Fruit fly (Drosophila melanogaster) whole organism, embryonic: Measurements from ENCODE around the gene fz.

Experiments used
- CG12071 ChIP-seq: fragments of 200-800 bp; sonication (Bioruptor generic); optimal IDR thresholded peaks from 3 replicates; lab custom pipeline; 2018; ENCODE audit warnings: missing biosample characterization, mild to moderate bottlenecking, missing genetic modification characterization
- CG12391 ChIP-seq: fragments of 200-800 bp; sonication (Bioruptor generic); optimal IDR thresholded peaks from 3 replicates; lab custom pipeline; 2018; ENCODE audit warnings: missing biosample characterization, mild to moderate bottlenecking, missing genetic modification characterization, moderate library complexity
- CG13894 ChIP-seq: fragments of 200-800 bp; sonication (Bioruptor generic); optimal IDR thresholded peaks from 3 replicates; lab custom pipeline; 2018; ENCODE audit warnings: missing biosample characterization, mild to moderate bottlenecking, missing genetic modification characterization, moderate library complexity
- CG14014 ChIP-seq: fragments of 200-800 bp; sonication (Bioruptor generic); IDR thresholded peaks from 2 replicates; pipeline ENCODE4 v1.3.6; 2022; ENCODE audit warnings: missing biosample characterization, missing genetic modification characterization
- CG1647 ChIP-seq: fragments of 200-800 bp; sonication (Bioruptor generic); optimal IDR thresholded peaks from 3 replicates; lab custom pipeline; 2016; ENCODE audit warnings: missing biosample characterization, missing genetic modification characterization
- CG17829 ChIP-seq: fragments of 200-800 bp; optimal IDR thresholded peaks from 2 replicates; lab custom pipeline; 2019; ENCODE audit warnings: missing biosample characterization, mild to moderate bottlenecking, missing genetic modification characterization, moderate library complexity
- CG2129 ChIP-seq: fragments of 200-800 bp; sonication (Bioruptor generic); IDR thresholded peaks from 2 replicates; pipeline ENCODE4 v1.3.6; 2022; ENCODE audit warnings: missing biosample characterization, missing genetic modification characterization; ENCODE audit not compliant: partially characterized antibody
- CG2889 ChIP-seq: fragments of 200-800 bp; sonication (Bioruptor generic); IDR thresholded peaks from 3 replicates; pipeline ENCODE4 v1.3.6; 2022; ENCODE audit warnings: missing biosample characterization, missing genetic modification characterization
- CG3065 ChIP-seq: fragments of 200-800 bp; sonication (Bioruptor generic); optimal IDR thresholded peaks from 2 replicates; lab custom pipeline; 2016; ENCODE audit warnings: missing biosample characterization, missing genetic modification characterization
- CG31441 ChIP-seq: fragments of 200-800 bp; sonication (Bioruptor generic); IDR thresholded peaks from 2 replicates; pipeline ENCODE4 v1.3.6; 2022; ENCODE audit warnings: missing biosample characterization, missing genetic modification characterization
- CG3995 ChIP-seq: fragments of 200-800 bp; sonication (Bioruptor generic); optimal IDR thresholded peaks from 3 replicates; lab custom pipeline; 2016; ENCODE audit warnings: missing biosample characterization, missing genetic modification characterization
- CG6175 ChIP-seq: fragments of 200-800 bp; sonication (Bioruptor generic); IDR thresholded peaks from 3 replicates; pipeline ENCODE4 v1.3.6; 2022; ENCODE audit warnings: missing biosample characterization, missing genetic modification characterization
- CG6854 ChIP-seq: fragments of 200-800 bp; sonication (Bioruptor generic); optimal IDR thresholded peaks from 3 replicates; lab custom pipeline; 2017; ENCODE audit warnings: missing biosample characterization, mild to moderate bottlenecking, missing genetic modification characterization
- CG8359 ChIP-seq: fragments of 200-800 bp; sonication (Bioruptor generic); optimal IDR thresholded peaks from 2 replicates; lab custom pipeline; 2017; ENCODE audit warnings: missing biosample characterization, mild to moderate bottlenecking, missing genetic modification characterization, borderline replicate concordance
- Chrac-16 ChIP-seq: fragments of 200-800 bp; sonication (Bioruptor generic); optimal IDR thresholded peaks from 3 replicates; lab custom pipeline; 2016; ENCODE audit warnings: missing biosample characterization, missing genetic modification characterization
- H2.0 ChIP-seq: fragments of 200-800 bp; sonication (Bioruptor generic); IDR thresholded peaks from 2 replicates; pipeline ENCODE4 v1.3.6; 2022; ENCODE audit warnings: missing biosample characterization, missing genetic modification characterization
- Hr3 ChIP-seq: fragments of 200-800 bp; sonication (Bioruptor generic); optimal IDR thresholded peaks from 3 replicates; lab custom pipeline; 2016; ENCODE audit warnings: missing biosample characterization, missing genetic modification characterization
- Hr51 ChIP-seq, 2 experiments: fragments of 200-800 bp; sonication (Bioruptor generic); optimal IDR thresholded peaks; 2 replicates in 1 of 2; 3 replicates in 1 of 2; lab custom pipeline; 2016 to 2018; ENCODE audit warnings: missing biosample characterization in 2 of 2, missing genetic modification characterization in 2 of 2, mild to moderate bottlenecking in 1 of 2, moderate library complexity in 1 of 2
- MESR4 ChIP-seq: fragments of 200-800 bp; sonication (Bioruptor generic); optimal IDR thresholded peaks from 2 replicates; lab custom pipeline; 2018; ENCODE audit warnings: missing biosample characterization, mild to moderate bottlenecking, missing genetic modification characterization, moderate library complexity
- Mrtf ChIP-seq: fragments of 200-800 bp; sonication (Bioruptor generic); IDR thresholded peaks from 3 replicates; pipeline ENCODE4 v1.3.6; 2022; ENCODE audit warnings: missing biosample characterization, missing genetic modification characterization
- Nf-YB ChIP-seq: fragments of 200-800 bp; sonication (Bioruptor generic); optimal IDR thresholded peaks from 3 replicates; lab custom pipeline; 2019; ENCODE audit warnings: missing biosample characterization, mild to moderate bottlenecking, missing genetic modification characterization, moderate library complexity
- Ssrp ChIP-seq: fragments of 200-800 bp; sonication (Bioruptor generic); optimal IDR thresholded peaks from 2 replicates; lab custom pipeline; 2018; ENCODE audit warnings: missing biosample characterization, mild to moderate bottlenecking, missing genetic modification characterization, moderate library complexity
- Taf1 ChIP-seq: fragments of 200-800 bp; sonication (Bioruptor generic); IDR thresholded peaks from 2 replicates; pipeline ENCODE4 v1.3.6; 2022; ENCODE audit warnings: missing biosample characterization, missing genetic modification characterization
- Usf ChIP-seq: fragments of 200-800 bp; sonication (Bioruptor generic); optimal IDR thresholded peaks from 2 replicates; lab custom pipeline; 2017; ENCODE audit warnings: missing genotype, missing biosample characterization, missing genetic modification characterization
- Xrp1 ChIP-seq: fragments of 200-800 bp; sonication (Bioruptor generic); IDR thresholded peaks from 2 replicates; pipeline ENCODE4 v1.3.6; 2022; ENCODE audit warnings: missing biosample characterization, missing genetic modification characterization
- abd-A ChIP-seq: fragments of 200-800 bp; sonication (Bioruptor generic); optimal IDR thresholded peaks from 3 replicates; lab custom pipeline; 2019; ENCODE audit warnings: missing biosample characterization, mild to moderate bottlenecking, missing genetic modification characterization, moderate library complexity
- ash1 ChIP-seq: fragments of 200-800 bp; sonication (Bioruptor generic); optimal IDR thresholded peaks from 2 replicates; lab custom pipeline; 2018; ENCODE audit warnings: missing biosample characterization, mild to moderate bottlenecking, missing genetic modification characterization
- caup ChIP-seq: fragments of 200-800 bp; sonication (Bioruptor generic); optimal IDR thresholded peaks from 3 replicates; lab custom pipeline; 2017; ENCODE audit warnings: missing biosample characterization, mild to moderate bottlenecking, missing genetic modification characterization, moderate library complexity; ENCODE audit not compliant: severe bottlenecking
- crol ChIP-seq: fragments of 200-800 bp; sonication (Bioruptor generic); IDR thresholded peaks from 2 replicates; pipeline ENCODE4 v1.3.6; 2022; ENCODE audit warnings: missing biosample characterization, missing genetic modification characterization
- dati ChIP-seq: fragments of 200-800 bp; sonication (Bioruptor generic); IDR thresholded peaks from 2 replicates; pipeline ENCODE4 v1.3.6; 2022; ENCODE audit warnings: missing biosample characterization, missing genetic modification characterization
- en ChIP-seq: fragments of 200-800 bp; sonication (Bioruptor generic); optimal IDR thresholded peaks from 2 replicates; lab custom pipeline; 2016; ENCODE audit warnings: missing biosample characterization, missing genetic modification characterization
- esg ChIP-seq: fragments of 200-800 bp; sonication (Bioruptor generic); conservative IDR thresholded peaks from 2 replicates; pipeline ENCODE4 v1.3.6; 2022; ENCODE audit warnings: missing biosample characterization, missing genetic modification characterization
- gcm ChIP-seq: fragments of 200-800 bp; sonication (Bioruptor generic); optimal IDR thresholded peaks from 2 replicates; lab custom pipeline; 2019; ENCODE audit warnings: missing biosample characterization, mild to moderate bottlenecking, missing genetic modification characterization, moderate library complexity
- gfzf ChIP-seq: fragments of 200-800 bp; sonication (Bioruptor generic); optimal IDR thresholded peaks from 2 replicates; lab custom pipeline; 2016; ENCODE audit warnings: missing biosample characterization, mild to moderate bottlenecking, missing genetic modification characterization, moderate library complexity
- gro ChIP-seq: fragments of 200-800 bp; sonication (Bioruptor generic); optimal IDR thresholded peaks from 2 replicates; lab custom pipeline; 2016; ENCODE audit warnings: missing biosample characterization, missing genetic modification characterization
- gsb-n ChIP-seq: fragments of 200-800 bp; sonication (Bioruptor generic); optimal IDR thresholded peaks from 3 replicates; lab custom pipeline; 2018; ENCODE audit warnings: missing biosample characterization, mild to moderate bottlenecking, missing genetic modification characterization
- klu ChIP-seq: fragments of 200-800 bp; sonication (Bioruptor generic); IDR thresholded peaks from 2 replicates; pipeline ENCODE4 v1.3.6; 2022; ENCODE audit warnings: missing biosample characterization, missing genetic modification characterization
- lmd ChIP-seq: fragments of 200-800 bp; sonication (Bioruptor generic); IDR thresholded peaks from 2 replicates; pipeline ENCODE4 v1.3.6; 2022; ENCODE audit warnings: missing biosample characterization, missing genetic modification characterization
- pnt ChIP-seq: fragments of 200-800 bp; sonication (Bioruptor generic); optimal IDR thresholded peaks from 3 replicates; lab custom pipeline; 2016; ENCODE audit warnings: missing biosample characterization, missing genetic modification characterization
- rib ChIP-seq: fragments of 200-800 bp; sonication (Bioruptor generic); IDR thresholded peaks from 2 replicates; pipeline ENCODE4 v1.3.6; 2022; ENCODE audit warnings: missing biosample characterization, missing genetic modification characterization
- sd ChIP-seq: fragments of 200-800 bp; sonication (Bioruptor generic); optimal IDR thresholded peaks from 3 replicates; lab custom pipeline; 2018; ENCODE audit warnings: missing biosample characterization, mild to moderate bottlenecking, missing genetic modification characterization, moderate library complexity
- sim ChIP-seq: fragments of 200-800 bp; sonication (Bioruptor generic); IDR thresholded peaks from 2 replicates; pipeline ENCODE4 v1.3.6; 2022; ENCODE audit warnings: missing biosample characterization, missing genetic modification characterization
- sna ChIP-seq: fragments of 200-800 bp; sonication (Bioruptor generic); IDR thresholded peaks from 2 replicates; pipeline ENCODE4 v1.3.6; 2022; ENCODE audit warnings: missing biosample characterization, missing genetic modification characterization; ENCODE audit not compliant: partially characterized antibody
- sqz ChIP-seq: fragments of 200-800 bp; sonication (Bioruptor generic); optimal IDR thresholded peaks from 3 replicates; lab custom pipeline; 2018; ENCODE audit warnings: missing biosample characterization, mild to moderate bottlenecking, missing genetic modification characterization
- sr ChIP-seq: fragments of 200-800 bp; sonication (Bioruptor generic); IDR thresholded peaks from 3 replicates; pipeline ENCODE4 v1.3.6; 2022; ENCODE audit warnings: missing biosample characterization, missing genetic modification characterization
- tgo ChIP-seq: fragments of 200-800 bp; sonication (Bioruptor generic); IDR thresholded peaks from 3 replicates; pipeline ENCODE4 v1.3.6; 2022; ENCODE audit warnings: missing biosample characterization, missing genetic modification characterization
- tx ChIP-seq: fragments of 200-800 bp; sonication (Bioruptor generic); optimal IDR thresholded peaks from 2 replicates; lab custom pipeline; 2016; ENCODE audit warnings: missing biosample characterization, missing genetic modification characterization
- unc-4 ChIP-seq: fragments of 200-800 bp; sonication (Bioruptor generic); IDR thresholded peaks from 2 replicates; pipeline ENCODE4 v1.3.6; 2022; ENCODE audit warnings: missing biosample characterization, missing genetic modification characterization; ENCODE audit not compliant: partially characterized antibody
- unpg ChIP-seq: fragments of 200-800 bp; sonication (Bioruptor generic); optimal IDR thresholded peaks from 3 replicates; lab custom pipeline; 2018; ENCODE audit warnings: missing biosample characterization, mild to moderate bottlenecking, missing genetic modification characterization, moderate library complexity
- vnd ChIP-seq: fragments of 200-800 bp; sonication (Bioruptor generic); IDR thresholded peaks from 3 replicates; pipeline ENCODE4 v1.3.6; 2022; ENCODE audit warnings: missing biosample characterization, missing genetic modification characterization; ENCODE audit not compliant: partially characterized antibody
- vvl ChIP-seq: fragments of 200-800 bp; sonication (Bioruptor generic); IDR thresholded peaks from 2 replicates; pipeline ENCODE4 v1.3.6; 2022; ENCODE audit warnings: missing biosample characterization, missing genetic modification characterization
- zen ChIP-seq: fragments of 200-800 bp; sonication (Bioruptor generic); optimal IDR thresholded peaks from 3 replicates; lab custom pipeline; 2018; ENCODE audit warnings: missing biosample characterization, mild to moderate bottlenecking, missing genetic modification characterization, moderate library complexity

fz gene

DNA sequence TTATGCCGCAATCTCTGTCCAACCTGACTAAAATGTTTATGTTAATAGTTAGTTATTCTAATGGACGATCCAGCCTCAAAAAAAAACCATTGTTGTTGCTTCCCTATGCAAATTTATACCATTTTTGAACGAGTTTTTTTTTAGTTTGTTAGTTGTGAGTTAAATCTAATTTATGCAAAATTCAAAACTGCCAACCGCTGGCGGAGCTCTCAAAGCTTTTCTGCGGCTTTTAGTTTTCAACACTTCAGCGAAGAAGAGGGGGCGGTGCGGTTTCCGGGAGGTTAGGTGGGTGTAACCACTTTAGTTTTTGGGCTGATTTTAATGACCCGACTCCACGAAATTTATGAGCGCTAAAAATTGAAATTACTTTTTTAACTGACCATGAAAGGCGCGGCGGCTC is 34.9 kb downstream of the fz start (continued):
- TF ChIP-seq crol (GFP tag; lab: Robert Waterston, UW) (no peak), caup (GFP tag; lab: Kevin White, UChicago) (peak; percentile 1), sqz (GFP tag; lab: Kevin White, UChicago) (peak; percentile 7), CG12391 (no peak), ash1 (GFP tag; lab: Kevin White, UChicago) (no peak), tgo (GFP tag; lab: Robert Waterston, UW) (no peak), gsb-n (tag; lab: Kevin White, UChicago) (no peak), CG12071 (no peak), pnt (GFP tag; lab: Kevin White, UChicago) (no peak), CG2889 (GFP tag; lab: Robert Waterston, UW) (no peak), Hr51 (GFP tag; optimal IDR thresholded peaks at IDR 0.05; lab: Kevin White, UChicago) (no peak), Taf1 (GFP tag; lab: Robert Waterston, UW) (no peak), CG17829 (tag; lab: Kevin White, UChicago) (no peak), Usf (no peak), en (GFP tag; lab: Kevin White, UChicago) (no peak), CG1647 (GFP tag; lab: Kevin White, UChicago) (no peak), rib (GFP tag; lab: Robert Waterston, UW) (no peak), lmd (GFP tag; lab: Robert Waterston, UW) (no peak), tx (GFP tag; lab: Kevin White, UChicago) (no peak), Xrp1 (no peak), esg (no peak), gfzf (GFP tag; lab: Kevin White, UChicago) (no peak), unpg (GFP tag; lab: Kevin White, UChicago) (no peak), CG6175 (no peak), Chrac-16 (GFP tag; lab: Kevin White, UChicago) (no peak), sim (GFP tag; lab: Robert Waterston, UW) (no peak), CG14014 (GFP tag; lab: Robert Waterston, UW) (no peak), sr (GFP tag; lab: Robert Waterston, UW) (peak; percentile 75; the same call in 2 of the 3 replicates), CG6854 (no peak), unc-4 (no peak), vnd (GFP tag; lab: Robert Waterston, UW) (no peak), Nf-YB (no peak), abd-A (peak; percentile 95), CG3065 (GFP tag; lab: Kevin White, UChicago) (no peak), sd (tag; lab: Kevin White, UChicago) (peak; percentile 35), CG8359 (GFP tag; lab: Kevin White, UChicago) (no peak), Mrtf (no peak), sna (GFP tag; lab: Robert Waterston, UW) (no peak), Ssrp (tag; lab: Kevin White, UChicago) (no peak), MESR4 (GFP tag; lab: Kevin White, UChicago) (no peak), gro (GFP tag; lab: Kevin White, UChicago) (peak; percentile 58), CG31441 (no peak), vvl (GFP tag; lab: Robert Waterston, UW) (peak; percentile 77), Hr3 (GFP tag; lab: Kevin White, UChicago) (no peak), H2.0 (GFP tag; lab: Robert Waterston, UW) (no peak), klu (GFP tag; lab: Robert Waterston, UW) (peak; percentile 65), zen (tag; lab: Kevin White, UChicago) (no peak), CG13894 (tag; lab: Kevin White, UChicago) (peak; percentile 67), gcm (no peak), CG2129 (no peak), dati (GFP tag; lab: Robert Waterston, UW) (no peak), CG3995 (GFP tag; lab: Kevin White, UChicago) (no peak)
